Worm (Caenorhabditis elegans): Measurements from ENCODE around the gene ZK637.4.

- TF ChIP-seq pag-3 (tag; optimal IDR thresholded peaks at IDR 0.05; ENCODE audit: borderline replicate concordance) = no peak
- no peak for TF ChIP-seq ttx-3 (tag; optimal IDR thresholded peaks at IDR 0.05)
- no peak for TF ChIP-seq ahr-1 (tag; optimal IDR thresholded peaks at IDR 0.05)
- no peak for TF ChIP-seq pha-4 (tag; optimal IDR thresholded peaks at IDR 0.05)
- no peak for TF ChIP-seq ceh-48 (tag; optimal IDR thresholded peaks at IDR 0.05)
- no peak for TF ChIP-seq odd-2 (tag; optimal IDR thresholded peaks at IDR 0.05)
- no peak for TF ChIP-seq mec-3 (tag; optimal IDR thresholded peaks at IDR 0.05; ENCODE audit: borderline replicate concordance)
- no peak for TF ChIP-seq elt-4 (tag; optimal IDR thresholded peaks at IDR 0.05)
- TF ChIP-seq ceh-14 (tag; optimal IDR thresholded peaks at IDR 0.05) = no peak
- no peak for TF ChIP-seq tbx-7 (tag; optimal IDR thresholded peaks at IDR 0.05)
Observed at ce11 chrIII:8922061-8922460, 28.5 kb downstream of the ZK637.4 start.
